Fruit fly (Drosophila melanogaster): ENCODE data around the gene CG14694.

CG14694 gene

DNA sequence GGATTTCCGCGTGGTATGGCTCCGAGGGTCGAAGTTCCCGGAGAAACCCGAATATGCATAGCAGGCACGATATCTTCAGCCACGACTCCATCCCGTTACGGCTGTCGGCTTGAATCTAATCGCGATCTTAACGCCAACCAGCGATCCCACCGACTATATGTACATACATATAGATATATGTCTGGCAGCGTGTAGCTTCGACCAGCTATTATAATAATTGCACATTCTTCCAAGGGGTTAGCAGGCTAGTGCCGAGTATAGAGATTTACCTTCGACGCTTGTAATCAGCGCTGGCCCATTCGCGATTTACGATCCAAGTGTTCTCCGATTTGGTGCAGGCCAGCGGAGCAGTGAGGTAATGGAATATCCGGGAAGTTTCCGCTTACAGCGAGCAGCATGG is at the start of gene CG14694:
Gene CG14694, minus strand, starts transcription at position 101 of the 400 bp plus-strand sequence.
- TF ChIP-seq CG15710 (tag; optimal IDR thresholded peaks at IDR 0.05) (no peak), gl (tag; optimal IDR thresholded peaks at IDR 0.05) (no peak), CG17806 (tag; optimal IDR thresholded peaks at IDR 0.05) (no peak), Pif1A (GFP tag; optimal IDR thresholded peaks at IDR 0.05) (no peak), CG13204 (GFP tag; optimal IDR thresholded peaks at IDR 0.05) (no peak)

DNA sequence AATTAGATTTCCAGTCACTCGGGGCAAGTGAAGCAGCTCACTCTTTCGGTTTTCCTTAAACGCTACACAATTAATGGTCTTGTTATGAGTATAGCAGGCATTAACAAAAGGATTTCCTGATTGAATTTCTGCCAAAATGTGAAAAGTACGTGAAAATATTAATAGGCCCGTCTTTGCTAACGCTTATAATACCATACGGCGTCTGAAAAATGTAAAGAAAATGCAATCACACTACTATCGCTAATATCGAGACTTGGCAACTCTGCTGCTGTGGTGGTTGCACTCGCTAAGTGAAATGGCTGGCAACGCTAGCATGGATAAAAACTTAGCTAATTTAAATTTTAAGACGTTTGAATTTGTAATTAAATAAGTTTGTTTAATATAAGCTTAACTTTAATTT is 33.7 kb upstream of the CG14694 start, which contains the start of gene CG6621:
Gene CG6621, minus strand, starts transcription at position 205 of the 400 bp plus-strand sequence.
- TF ChIP-seq CG34367 (tag; optimal IDR thresholded peaks at IDR 0.05): no peak
- TF ChIP-seq rn (GFP tag; IDR thresholded peaks at IDR 0.05): no peak
- TF ChIP-seq CG12605 (GFP tag; IDR thresholded peaks at IDR 0.05): no peak
- no peak for TF ChIP-seq CG10348 (GFP tag; IDR thresholded peaks at IDR 0.05)
- no peak for TF ChIP-seq CG32121 (GFP tag; IDR thresholded peaks at IDR 0.05)
- no peak for TF ChIP-seq CG4496 (GFP tag; IDR thresholded peaks at IDR 0.05)

DNA sequence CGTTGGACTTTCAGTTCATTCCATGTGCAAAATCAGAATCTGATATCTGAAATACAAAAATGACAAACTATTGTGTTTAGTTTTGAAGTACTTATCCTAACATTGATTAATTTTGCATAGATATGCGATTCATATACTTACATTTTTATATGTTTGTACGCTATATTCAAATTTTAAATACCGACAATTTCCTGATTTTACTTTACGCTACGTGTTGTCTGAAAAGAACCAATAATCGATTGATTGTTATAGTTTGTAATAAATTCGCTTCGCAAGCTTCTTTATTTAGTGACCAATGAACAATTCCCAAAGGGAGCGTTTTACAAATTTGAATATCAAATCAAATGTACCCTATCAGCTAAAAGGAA is 29.9 kb upstream of the CG14694 start, which contains the start of gene Ak3:
Gene Ak3, minus strand, starts transcription at position 69 of the 368 bp plus-strand sequence.
- no peak for TF ChIP-seq D1 (tag; optimal IDR thresholded peaks at IDR 0.05)
- no peak for TF ChIP-seq CG17806 (tag; optimal IDR thresholded peaks at IDR 0.05)

DNA sequence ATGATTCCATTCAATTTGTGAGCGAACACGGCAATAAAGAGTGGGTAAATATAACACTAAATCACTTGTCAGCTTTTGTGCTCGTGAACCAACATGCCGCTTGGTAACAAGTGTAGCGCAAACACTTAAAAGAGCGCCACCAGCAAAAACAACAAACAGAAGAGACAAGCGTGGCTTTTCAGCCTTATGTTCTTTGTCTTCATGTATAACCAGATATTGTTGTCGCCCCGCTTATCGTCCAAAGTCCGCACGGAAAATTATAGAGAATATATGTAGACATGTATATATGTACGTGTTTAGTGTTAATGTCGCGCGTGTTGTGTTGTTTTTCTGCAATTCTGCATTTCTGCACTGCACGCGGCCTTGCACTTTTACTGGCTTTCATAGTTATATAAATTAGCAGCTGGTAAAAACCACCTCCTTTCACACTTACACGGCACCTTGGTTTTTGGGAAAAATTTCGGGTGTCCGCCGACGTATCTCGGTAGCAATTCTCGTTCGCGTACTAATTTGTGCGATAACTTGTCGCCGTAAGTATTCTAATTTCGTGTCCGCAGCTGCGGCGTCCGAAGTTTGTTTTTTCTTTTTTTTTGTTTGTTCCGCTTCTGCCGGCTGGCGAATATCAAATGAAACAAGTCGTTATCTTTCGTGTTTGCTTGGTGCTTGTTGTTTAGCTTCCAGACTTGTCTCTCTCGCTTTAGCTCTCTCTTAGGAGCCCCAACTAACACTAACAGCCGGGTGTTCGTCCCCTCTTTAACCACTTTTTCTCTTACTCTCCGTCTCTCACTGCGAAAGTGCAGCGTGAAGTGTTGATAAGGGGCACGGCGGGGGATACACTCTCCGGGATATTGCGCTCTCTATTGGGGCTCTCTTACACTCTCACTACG is 29.3 kb upstream of the CG14694 start:
- TF ChIP-seq CG14655 (GFP tag; optimal IDR thresholded peaks at IDR 0.05) (peak; percentile 74), Snoo (tag; optimal IDR thresholded peaks at IDR 0.05) (peak; percentile 26), CG9948 (tag; optimal IDR thresholded peaks at IDR 0.05) (no peak), CG8301 (tag; optimal IDR thresholded peaks at IDR 0.05) (peak; percentile 51), CG8159 (tag; optimal IDR thresholded peaks at IDR 0.05) (peak; percentile 60), CG12605 (GFP tag; IDR thresholded peaks at IDR 0.05) (peak; percentile 90), CG32121 (GFP tag; IDR thresholded peaks at IDR 0.05) (peak; percentile 57; the same call in 1 of the 2 replicates), CG17806 (tag; optimal IDR thresholded peaks at IDR 0.05) (peak; percentile 37), D1 (tag; optimal IDR thresholded peaks at IDR 0.05) (peak; percentile 7), EcR (GFP tag; optimal IDR thresholded peaks at IDR 0.05) (peak; percentile 24), CG10348 (GFP tag; IDR thresholded peaks at IDR 0.05) (no peak), CG4496 (GFP tag; IDR thresholded peaks at IDR 0.05) (peak; percentile 78), Ets98B (GFP tag; IDR thresholded peaks at IDR 0.05) (peak; percentile 82), Pif1A (GFP tag; optimal IDR thresholded peaks at IDR 0.05) (peak; percentile 56), fd96Ca (GFP tag; IDR thresholded peaks at IDR 0.05) (peak; percentile 71), Pif1B (GFP tag; optimal IDR thresholded peaks at IDR 0.05) (peak; percentile 54), rn (GFP tag; IDR thresholded peaks at IDR 0.05) (peak; percentile 28; the same call in 1 of the 2 replicates), gl (tag; optimal IDR thresholded peaks at IDR 0.05) (peak; percentile 94), CG13204 (GFP tag; optimal IDR thresholded peaks at IDR 0.05) (peak; percentile 90), CG34367 (tag; optimal IDR thresholded peaks at IDR 0.05) (peak; percentile 36), CG15710 (tag; optimal IDR thresholded peaks at IDR 0.05) (peak; percentile 35)

DNA sequence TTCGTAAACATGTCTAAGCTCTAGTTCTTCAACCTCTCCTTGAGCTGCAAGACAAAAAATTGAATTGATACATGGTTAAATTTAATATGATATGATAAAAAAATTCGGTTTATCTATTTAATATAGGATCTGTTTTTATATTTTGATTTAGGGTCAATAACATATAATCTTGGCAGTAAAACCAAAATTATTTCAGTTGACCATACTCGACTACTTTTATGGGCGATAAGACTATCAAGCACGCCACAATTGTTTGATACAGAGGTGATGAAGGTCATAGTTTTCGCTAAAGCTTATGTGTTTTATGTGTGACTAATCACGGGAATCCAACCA is 28.7 kb upstream of the CG14694 start:
- TF ChIP-seq rn (GFP tag; IDR thresholded peaks at IDR 0.05) (no peak), CG4496 (GFP tag; IDR thresholded peaks at IDR 0.05) (no peak), CG8159 (tag; optimal IDR thresholded peaks at IDR 0.05) (no peak), Pif1B (GFP tag; optimal IDR thresholded peaks at IDR 0.05) (no peak)

DNA sequence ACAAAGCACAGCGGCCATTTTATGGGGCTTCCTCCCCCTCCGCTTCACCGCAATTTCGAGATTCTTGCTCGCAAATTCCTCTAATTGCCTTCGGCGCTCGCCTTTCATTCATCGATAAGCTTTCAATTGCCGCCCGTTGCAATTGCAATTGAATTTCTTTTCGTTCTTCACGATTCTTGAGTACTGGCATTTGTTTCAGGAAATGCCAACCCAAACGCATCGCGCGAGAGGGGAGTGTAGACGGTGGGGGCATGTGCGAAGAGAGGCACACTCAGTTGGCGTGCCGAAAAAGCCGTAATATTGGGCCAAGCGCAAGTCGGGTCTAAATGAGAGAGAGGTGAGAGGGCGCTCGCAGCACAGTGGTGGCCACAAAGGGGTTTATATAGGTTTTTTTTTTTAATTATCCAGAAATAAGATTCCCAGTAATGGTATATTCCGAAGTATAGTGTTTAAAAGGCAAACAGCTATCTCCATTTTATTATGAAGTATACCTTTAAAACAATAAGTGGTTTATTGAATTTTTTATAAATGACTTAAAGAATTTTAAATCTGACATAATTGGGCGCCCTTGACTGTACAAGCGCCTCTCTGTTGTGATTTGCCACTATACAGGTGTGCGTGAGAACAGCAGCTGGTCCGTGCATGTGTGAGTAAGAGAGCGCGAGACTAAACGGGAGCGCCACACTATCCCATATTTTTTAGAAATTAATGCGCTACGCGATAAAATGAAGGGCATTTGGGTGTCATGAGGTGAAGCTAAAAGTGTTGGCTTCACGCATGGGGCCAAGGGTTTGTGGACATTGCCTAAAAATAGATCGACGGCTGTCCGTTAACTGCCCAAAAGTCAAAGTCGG is 27.1 kb upstream of the CG14694 start:
- peak; percentile 83 for TF ChIP-seq CG9948 (tag; optimal IDR thresholded peaks at IDR 0.05)
- peak; percentile 91 for TF ChIP-seq Pif1A (GFP tag; optimal IDR thresholded peaks at IDR 0.05)
- peak; percentile 93 for TF ChIP-seq CG4496 (GFP tag; IDR thresholded peaks at IDR 0.05)
- TF ChIP-seq CG15710 (tag; optimal IDR thresholded peaks at IDR 0.05): peak; percentile 89
- peak; percentile 89 for TF ChIP-seq CG8301 (tag; optimal IDR thresholded peaks at IDR 0.05)
- peak; percentile 87 for TF ChIP-seq Snoo (tag; optimal IDR thresholded peaks at IDR 0.05)
- TF ChIP-seq CG14655 (GFP tag; optimal IDR thresholded peaks at IDR 0.05): peak; percentile 90
- TF ChIP-seq Ets98B (GFP tag; IDR thresholded peaks at IDR 0.05): peak; percentile 86
- TF ChIP-seq CG32121 (GFP tag; IDR thresholded peaks at IDR 0.05): peak; percentile 93
- peak; percentile 80 for TF ChIP-seq CG34367 (tag; optimal IDR thresholded peaks at IDR 0.05)
- TF ChIP-seq CG12605 (GFP tag; IDR thresholded peaks at IDR 0.05): peak; percentile 81
- peak; percentile 89 for TF ChIP-seq CG8159 (tag; optimal IDR thresholded peaks at IDR 0.05)
- TF ChIP-seq CG13204 (GFP tag; optimal IDR thresholded peaks at IDR 0.05): peak; percentile 64
- TF ChIP-seq D1 (tag; optimal IDR thresholded peaks at IDR 0.05): peak; percentile 66
- peak; percentile 24 for TF ChIP-seq EcR (GFP tag; optimal IDR thresholded peaks at IDR 0.05)
- TF ChIP-seq CG10348 (GFP tag; IDR thresholded peaks at IDR 0.05): peak; percentile 69; the same call in 1 of the 2 replicates
- peak; percentile 38 for TF ChIP-seq rn (GFP tag; IDR thresholded peaks at IDR 0.05)
- TF ChIP-seq Pif1B (GFP tag; optimal IDR thresholded peaks at IDR 0.05): peak; percentile 86
- peak; percentile 78 for TF ChIP-seq fd96Ca (GFP tag; IDR thresholded peaks at IDR 0.05)
- TF ChIP-seq gl (tag; optimal IDR thresholded peaks at IDR 0.05): peak; percentile 41
- TF ChIP-seq CG17806 (tag; optimal IDR thresholded peaks at IDR 0.05): peak; percentile 86

All from whole organism, pupa.